Fruit fly (Drosophila melanogaster) whole organism, embryonic: ENCODE results near the gene CG32276.

Experiments
- Ada2b ChIP-seq: fragments of 200-800 bp; sonication (Bioruptor generic); IDR thresholded peaks from 2 replicates; pipeline ENCODE4 v1.3.6; 2022; ENCODE audit warnings: missing biosample characterization, missing genetic modification characterization
- Asciz ChIP-seq: fragments of 200-800 bp; sonication (Bioruptor generic); optimal IDR thresholded peaks from 2 replicates; lab custom pipeline; 2017; ENCODE audit warnings: missing biosample characterization, mild to moderate bottlenecking, missing genetic modification characterization, missing genetic modification reagents
- Bgb ChIP-seq: fragments of 200-800 bp; sonication (Bioruptor generic); IDR thresholded peaks from 2 replicates; pipeline ENCODE4 v1.3.6; 2022; ENCODE audit warnings: missing biosample characterization, missing genetic modification characterization; ENCODE audit not compliant: partially characterized antibody
- CG10431 ChIP-seq: fragments of 200-800 bp; sonication (Bioruptor generic); optimal IDR thresholded peaks from 3 replicates; lab custom pipeline; 2018; ENCODE audit warnings: missing biosample characterization, mild to moderate bottlenecking, missing genetic modification characterization
- CG10462 ChIP-seq: fragments of 200-800 bp; sonication (Bioruptor generic); optimal IDR thresholded peaks from 2 replicates; lab custom pipeline; 2016; ENCODE audit warnings: missing biosample characterization, missing genetic modification characterization
- CG10543 ChIP-seq: fragments of 200-800 bp; sonication (Bioruptor generic); optimal IDR thresholded peaks from 3 replicates; lab custom pipeline; 2017; ENCODE audit warnings: missing biosample characterization, mild to moderate bottlenecking, missing genetic modification characterization, moderate library complexity
- CG13424 ChIP-seq: fragments of 200-800 bp; sonication (Bioruptor generic); optimal IDR thresholded peaks from 2 replicates; lab custom pipeline; 2019; ENCODE audit warnings: missing biosample characterization, mild to moderate bottlenecking, missing genetic modification characterization, moderate library complexity
- CG14014 ChIP-seq: fragments of 200-800 bp; sonication (Bioruptor generic); IDR thresholded peaks from 2 replicates; pipeline ENCODE4 v1.3.6; 2022; ENCODE audit warnings: missing biosample characterization, missing genetic modification characterization
- CG15011 ChIP-seq: fragments of 200-800 bp; sonication (Bioruptor generic); optimal IDR thresholded peaks from 3 replicates; lab custom pipeline; 2018; ENCODE audit warnings: missing biosample characterization, mild to moderate bottlenecking, missing genetic modification characterization
- CG17359 ChIP-seq: fragments of 200-800 bp; sonication (Bioruptor generic); optimal IDR thresholded peaks from 3 replicates; lab custom pipeline; 2018; ENCODE audit warnings: missing biosample characterization, mild to moderate bottlenecking, missing genetic modification characterization, moderate library complexity
- CG18619 ChIP-seq: fragments of 200-800 bp; sonication (Bioruptor generic); optimal IDR thresholded peaks from 3 replicates; lab custom pipeline; 2017; ENCODE audit warnings: missing biosample characterization, mild to moderate bottlenecking, missing genetic modification characterization
- CG2202 ChIP-seq: fragments of 200-800 bp; sonication (Bioruptor generic); optimal IDR thresholded peaks from 2 replicates; lab custom pipeline; 2018; ENCODE audit warnings: missing biosample characterization, mild to moderate bottlenecking, missing genetic modification characterization
- CG32772 ChIP-seq: fragments of 200-800 bp; sonication (Bioruptor generic); IDR thresholded peaks from 2 replicates; pipeline ENCODE4 v1.3.6; 2022; ENCODE audit warnings: missing biosample characterization, missing genetic modification characterization
- CG3281 ChIP-seq: fragments of 200-800 bp; sonication (Bioruptor generic); optimal IDR thresholded peaks from 3 replicates; lab custom pipeline; 2017; ENCODE audit warnings: missing biosample characterization, mild to moderate bottlenecking, missing genetic modification characterization
- CG34422 ChIP-seq: fragments of 200-800 bp; sonication (Bioruptor generic); IDR thresholded peaks from 3 replicates; pipeline ENCODE4 v1.3.6; 2022; ENCODE audit warnings: missing biosample characterization, missing genetic modification characterization
- CG4707 ChIP-seq: fragments of 200-800 bp; sonication (Bioruptor generic); optimal IDR thresholded peaks from 2 replicates; lab custom pipeline; 2018; ENCODE audit warnings: missing biosample characterization, mild to moderate bottlenecking, missing genetic modification characterization, moderate library complexity
- CG7928 ChIP-seq: fragments of 200-800 bp; sonication (Bioruptor generic); optimal IDR thresholded peaks from 2 replicates; lab custom pipeline; 2017; ENCODE audit warnings: missing biosample characterization, mild to moderate bottlenecking, missing genetic modification characterization
- CG8924 ChIP-seq: fragments of 200-800 bp; optimal IDR thresholded peaks from 3 replicates; lab custom pipeline; 2019; ENCODE audit warnings: missing biosample characterization, mild to moderate bottlenecking, missing genetic modification characterization, moderate library complexity
- CG9727 ChIP-seq: fragments of 200-800 bp; sonication (Bioruptor generic); optimal IDR thresholded peaks from 3 replicates; lab custom pipeline; 2017; ENCODE audit warnings: missing biosample characterization, mild to moderate bottlenecking, missing genetic modification characterization
- CG9797 ChIP-seq: fragments of 200-800 bp; sonication (Bioruptor generic); optimal IDR thresholded peaks from 3 replicates; lab custom pipeline; 2018; ENCODE audit warnings: missing biosample characterization, mild to moderate bottlenecking, missing genetic modification characterization
- CkIIα-i1 ChIP-seq: fragments of 200-800 bp; sonication (Bioruptor generic); IDR thresholded peaks from 2 replicates; pipeline ENCODE4 v1.3.6; 2022; ENCODE audit warnings: missing biosample characterization, missing genetic modification characterization
- Dll ChIP-seq: fragments of 200-800 bp; sonication (Bioruptor generic); IDR thresholded peaks from 4 replicates; pipeline ENCODE4 v1.3.6; 2022; ENCODE audit warnings: missing biosample characterization, missing genetic modification characterization; ENCODE audit not compliant: partially characterized antibody
- Doc3 ChIP-seq: fragments of 200-800 bp; sonication (Bioruptor generic); IDR thresholded peaks from 3 replicates; pipeline ENCODE4 v1.3.6; 2022; ENCODE audit warnings: missing biosample characterization, missing genetic modification characterization; ENCODE audit not compliant: partially characterized antibody
- E2f1 ChIP-seq: fragments of 200-800 bp; sonication (Bioruptor generic); IDR thresholded peaks from 2 replicates; pipeline ENCODE4 v1.3.6; 2022; ENCODE audit warnings: missing biosample characterization, missing genetic modification characterization
- HLHmδ ChIP-seq: fragments of 200-800 bp; sonication (Bioruptor generic); optimal IDR thresholded peaks from 2 replicates; lab custom pipeline; 2018; ENCODE audit warnings: missing biosample characterization, mild to moderate bottlenecking, missing genetic modification characterization, moderate library complexity
- Meics ChIP-seq: fragments of 200-800 bp; sonication (Bioruptor generic); optimal IDR thresholded peaks from 2 replicates; lab custom pipeline; 2017; ENCODE audit warnings: missing biosample characterization, mild to moderate bottlenecking, missing genetic modification characterization
- Nf-YC ChIP-seq: fragments of 200-800 bp; optimal IDR thresholded peaks from 3 replicates; lab custom pipeline; 2019; ENCODE audit warnings: missing biosample characterization, mild to moderate bottlenecking, missing genetic modification characterization, moderate library complexity
- PHDP ChIP-seq: fragments of 200-800 bp; sonication (Bioruptor generic); optimal IDR thresholded peaks from 3 replicates; lab custom pipeline; 2018; ENCODE audit warnings: missing biosample characterization, mild to moderate bottlenecking, missing genetic modification characterization, moderate library complexity
- Pdp1 ChIP-seq, 2 experiments: fragments of 200-800 bp; sonication (Bioruptor generic); optimal IDR thresholded peaks; 3 replicates each; lab custom pipeline; 2016; ENCODE audit warnings: missing biosample characterization in 2 of 2, missing genetic modification characterization in 2 of 2, mild to moderate bottlenecking in 1 of 2, moderate library complexity in 1 of 2
- Ptx1 ChIP-seq: fragments of 200-800 bp; sonication (Bioruptor generic); IDR thresholded peaks from 2 replicates; pipeline ENCODE4 v1.3.6; 2022; ENCODE audit warnings: missing biosample characterization, missing genetic modification characterization
- Ravus ChIP-seq: fragments of 200-800 bp; sonication (Bioruptor generic); IDR thresholded peaks from 2 replicates; pipeline ENCODE4 v1.3.6; 2022; ENCODE audit warnings: missing biosample characterization, missing genetic modification characterization
- Scr ChIP-seq: fragments of 200-800 bp; sonication (Bioruptor generic); IDR thresholded peaks from 2 replicates; pipeline ENCODE4 v1.3.6; 2022; ENCODE audit warnings: missing biosample characterization, missing genetic modification characterization; ENCODE audit not compliant: partially characterized antibody
- Sox100B ChIP-seq: fragments of 200-800 bp; sonication (Bioruptor generic); optimal IDR thresholded peaks from 3 replicates; lab custom pipeline; 2018; ENCODE audit warnings: missing biosample characterization, mild to moderate bottlenecking, missing genetic modification characterization
- Stat92E ChIP-seq, 3 experiments: fragments of >200 bp in 2 of 3; fragments of 200-800 bp in 1 of 3; sonication (Bioruptor generic) in 1 of 3; optimal IDR thresholded peaks; 2 replicates each; lab custom pipeline; 2017 to 2019; ENCODE audit warnings: missing biosample characterization in 3 of 3, missing genetic modification characterization in 3 of 3, mild to moderate bottlenecking in 1 of 3, moderate library complexity in 1 of 3
- abd-A ChIP-seq: fragments of 200-800 bp; sonication (Bioruptor generic); optimal IDR thresholded peaks from 3 replicates; lab custom pipeline; 2019; ENCODE audit warnings: missing biosample characterization, mild to moderate bottlenecking, missing genetic modification characterization, moderate library complexity
- amos ChIP-seq: fragments of 200-800 bp; sonication (Bioruptor generic); IDR thresholded peaks from 2 replicates; pipeline ENCODE4 v1.3.6; 2022; ENCODE audit warnings: missing biosample characterization, missing genetic modification characterization; ENCODE audit not compliant: partially characterized antibody
- cas ChIP-seq: fragments of 200-800 bp; sonication (Bioruptor generic); IDR thresholded peaks from 2 replicates; pipeline ENCODE4 v1.3.6; 2022; ENCODE audit warnings: missing biosample characterization, missing genetic modification characterization
- crp ChIP-seq, 2 experiments: fragments of 200-800 bp; sonication (Bioruptor generic); optimal IDR thresholded peaks; 2 replicates in 1 of 2; 3 replicates in 1 of 2; lab custom pipeline; 2017; ENCODE audit warnings: missing biosample characterization in 2 of 2, missing genetic modification characterization in 2 of 2, mild to moderate bottlenecking in 1 of 2, moderate library complexity in 1 of 2
- gcm2 ChIP-seq: fragments of 200-800 bp; sonication (Bioruptor generic); optimal IDR thresholded peaks from 2 replicates; lab custom pipeline; 2016; ENCODE audit warnings: missing biosample characterization, missing genetic modification characterization
- inv ChIP-seq: fragments of 200-800 bp; sonication (Bioruptor generic); IDR thresholded peaks from 2 replicates; pipeline ENCODE4 v1.3.6; 2022; ENCODE audit warnings: missing biosample characterization, missing genetic modification characterization; ENCODE audit not compliant: partially characterized antibody
- klu ChIP-seq: fragments of 200-800 bp; sonication (Bioruptor generic); IDR thresholded peaks from 2 replicates; pipeline ENCODE4 v1.3.6; 2022; ENCODE audit warnings: missing biosample characterization, missing genetic modification characterization
- oc ChIP-seq: fragments of 200-800 bp; sonication (Bioruptor generic); optimal IDR thresholded peaks from 2 replicates; lab custom pipeline; 2018; ENCODE audit warnings: missing biosample characterization, mild to moderate bottlenecking, missing genetic modification characterization, moderate library complexity
- tin ChIP-seq: fragments of 200-800 bp; sonication (Bioruptor generic); optimal IDR thresholded peaks from 3 replicates; lab custom pipeline; 2016; ENCODE audit warnings: missing biosample characterization, missing genetic modification characterization
- tio ChIP-seq: fragments of 200-800 bp; sonication (Bioruptor generic); optimal IDR thresholded peaks from 2 replicates; lab custom pipeline; 2017; ENCODE audit warnings: missing biosample characterization, missing genetic modification characterization, inconsistent platforms
- tx ChIP-seq: fragments of 200-800 bp; sonication (Bioruptor generic); optimal IDR thresholded peaks from 2 replicates; lab custom pipeline; 2016; ENCODE audit warnings: missing biosample characterization, missing genetic modification characterization
- unpg ChIP-seq: fragments of 200-800 bp; sonication (Bioruptor generic); optimal IDR thresholded peaks from 3 replicates; lab custom pipeline; 2018; ENCODE audit warnings: missing biosample characterization, mild to moderate bottlenecking, missing genetic modification characterization, moderate library complexity
- wek ChIP-seq: fragments of 200-800 bp; sonication (Bioruptor generic); optimal IDR thresholded peaks from 3 replicates; lab custom pipeline; 2018; ENCODE audit warnings: missing biosample characterization, mild to moderate bottlenecking, missing genetic modification characterization, moderate library complexity
- zfh2 ChIP-seq: fragments of 200-800 bp; sonication (Bioruptor generic); optimal IDR thresholded peaks from 2 replicates; lab custom pipeline; 2016; ENCODE audit warnings: missing biosample characterization, missing genetic modification characterization

Gene CG32276

DNA sequence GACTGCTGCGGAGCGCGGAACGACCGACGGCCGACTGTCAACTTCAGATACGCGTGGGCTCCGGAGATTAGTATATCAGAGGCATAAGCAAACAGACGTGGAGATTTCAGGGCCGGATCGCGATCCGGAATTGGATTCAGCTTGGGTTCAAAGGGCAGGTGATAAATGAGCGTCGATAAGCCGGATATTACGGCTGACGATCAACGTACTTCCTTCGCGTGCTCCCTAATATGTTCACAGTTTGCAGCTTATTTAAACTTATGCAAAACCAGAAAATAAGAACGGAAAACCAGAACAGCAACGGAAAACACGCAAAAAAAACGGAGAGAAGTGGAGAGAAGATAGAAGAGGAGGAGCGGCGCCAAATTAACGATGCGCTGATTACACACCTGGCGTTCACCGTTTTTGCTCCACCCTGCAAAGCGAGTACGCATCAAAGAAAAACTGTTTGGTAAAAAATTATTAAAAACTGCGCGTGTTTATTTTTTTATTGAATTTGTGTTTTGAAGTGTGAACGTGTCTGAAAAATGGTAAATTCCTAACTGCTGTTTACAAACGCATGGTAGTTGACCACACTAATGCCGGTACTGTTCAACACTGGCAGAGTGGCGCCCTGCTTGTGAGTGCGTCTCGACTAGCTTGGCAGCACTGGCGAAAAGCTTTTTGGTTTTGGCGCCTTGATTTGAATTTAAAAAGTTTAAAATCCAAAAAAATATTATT is 40.3 kb upstream of the CG32276 start, which contains the start of gene CG17746 (continued):
- TF ChIP-seq CG10543 (GFP tag; lab: Kevin White, UChicago): peak; percentile 37
- TF ChIP-seq zfh2: peak; percentile 54
- TF ChIP-seq CG4707: no peak
- TF ChIP-seq abd-A (tag; lab: Kevin White, UChicago): no peak
- TF ChIP-seq CkIIα-i1 (GFP tag; lab: Robert Waterston, UW): no peak
- peak; percentile 59; the same call in 1 of the 3 replicates for TF ChIP-seq CG34422
- no peak for TF ChIP-seq CG10462 (GFP tag; lab: Kevin White, UChicago)
- TF ChIP-seq CG32772: peak; percentile 49; the same call in 1 of the 2 replicates
- TF ChIP-seq Doc3 (GFP tag; lab: Robert Waterston, UW): no peak
- peak; percentile 36 for TF ChIP-seq HLHmδ
- peak; percentile 93 for TF ChIP-seq CG9797
- peak; percentile 48 for TF ChIP-seq tx (GFP tag; lab: Kevin White, UChicago)
- TF ChIP-seq CG18619 (GFP tag; lab: Kevin White, UChicago): no peak
- TF ChIP-seq Scr (GFP tag; lab: Robert Waterston, UW): peak; percentile 50
- TF ChIP-seq CG3281 (GFP tag; lab: Kevin White, UChicago): peak; percentile 8
- peak in 1 of 3 experiments; percentile 38 for TF ChIP-seq Stat92E (GFP tag; optimal IDR thresholded peaks at IDR 0.05; lab: Kevin White, UChicago)
- TF ChIP-seq crp (GFP tag; optimal IDR thresholded peaks at IDR 0.05; lab: Kevin White, UChicago): no peak
- peak in 1 of 2 experiments; percentile 63 for TF ChIP-seq Pdp1 (GFP tag; optimal IDR thresholded peaks at IDR 0.05; lab: Kevin White, UChicago)
- no peak for TF ChIP-seq inv
- no peak for TF ChIP-seq klu (GFP tag; lab: Robert Waterston, UW)
- no peak for TF ChIP-seq CG9727 (GFP tag; lab: Kevin White, UChicago)
- TF ChIP-seq Ravus: no peak
- TF ChIP-seq unpg (GFP tag; lab: Kevin White, UChicago): no peak
- TF ChIP-seq CG13424: no peak
- TF ChIP-seq tin (GFP tag; lab: Kevin White, UChicago): peak; percentile 45
- no peak for TF ChIP-seq oc
- TF ChIP-seq CG10431 (GFP tag; lab: Kevin White, UChicago): no peak
- peak; percentile 10 for TF ChIP-seq CG8924 (tag; lab: Kevin White, UChicago)
- TF ChIP-seq Bgb: peak; percentile 58
- no peak for TF ChIP-seq gcm2
- TF ChIP-seq CG14014 (GFP tag; lab: Robert Waterston, UW): no peak
- peak; percentile 64; the same call in 1 of the 2 replicates for TF ChIP-seq amos (GFP tag; lab: Robert Waterston, UW)
- 0 out of 2 replicates have a peak, but pooled peaks have one; percentile 15 for TF ChIP-seq E2f1 (GFP tag; lab: Robert Waterston, UW)
- peak; percentile 40 for TF ChIP-seq Nf-YC (tag; lab: Kevin White, UChicago)
- peak; percentile 33; the same call in 1 of the 2 replicates for TF ChIP-seq cas (GFP tag; lab: Robert Waterston, UW)
- TF ChIP-seq CG15011 (GFP tag; lab: Kevin White, UChicago): no peak
- no peak for TF ChIP-seq Meics (GFP tag; lab: Kevin White, UChicago)
- TF ChIP-seq CG17359 (tag; lab: Kevin White, UChicago): peak; percentile 21
- no peak for TF ChIP-seq Ada2b (GFP tag; lab: Robert Waterston, UW)
- no peak for TF ChIP-seq Asciz
- no peak for TF ChIP-seq wek (GFP tag; lab: Kevin White, UChicago)
- TF ChIP-seq Sox100B (GFP tag; lab: Kevin White, UChicago): no peak
- peak; percentile 57; the same call in 3 of the 4 replicates for TF ChIP-seq Dll (GFP tag; lab: Robert Waterston, UW)
- TF ChIP-seq PHDP (tag; lab: Kevin White, UChicago): no peak
- peak; percentile 41 for TF ChIP-seq CG7928 (GFP tag; lab: Kevin White, UChicago)
- TF ChIP-seq Ptx1 (GFP tag; lab: Robert Waterston, UW): no peak
- no peak for TF ChIP-seq tio
- TF ChIP-seq CG2202 (tag; lab: Kevin White, UChicago): no peak
